Worm (Caenorhabditis elegans) whole organism, late embryonic: Measurements from ENCODE around the gene R12A1.3.

Source experiments
- F13H6.1 ChIP-seq: sonication (generic microtip); optimal IDR thresholded peaks from 2 replicates; lab custom pipeline; 2016; ENCODE audit warnings: missing genetic modification characterization, missing compliant biosample characterization
- fkh-6 ChIP-seq: sonication (generic microtip); optimal IDR thresholded peaks from 2 replicates; lab custom pipeline; 2016; ENCODE audit warnings: missing genetic modification characterization, missing compliant biosample characterization
- hlh-30 ChIP-seq: sonication (generic microtip); optimal IDR thresholded peaks from 2 replicates; lab custom pipeline; 2017; ENCODE audit warnings: antibody characterized with exemption, missing genetic modification characterization, missing compliant biosample characterization; ENCODE audit not compliant: insufficient read depth
- pha-4 ChIP-seq: fragments of 150-350 bp; optimal IDR thresholded peaks from 2 replicates; lab custom pipeline; 2018; ENCODE audit warnings: missing biosample characterization, missing genetic modification reagents, missing genetic modification characterization

- no peak for TF ChIP-seq hlh-30 (tag; lab: Kevin White, UChicago)
- no peak for TF ChIP-seq F13H6.1 (tag; lab: Kevin White, UChicago)
- no peak for TF ChIP-seq fkh-6 (tag; lab: Kevin White, UChicago)
- no peak for TF ChIP-seq pha-4 (tag; lab: Kevin White, UChicago)
Measured at ce11 chrV:1447724-1448123, 22.1 kb upstream of the R12A1.3 start, which contains the start of gene cnc-3.
